Fruit fly (Drosophila melanogaster) whole organism, embryonic: ENCODE data around the gene Coq5.

Source experiments
- Adf1 ChIP-seq: fragments of 200-800 bp; sonication (Bioruptor generic); IDR thresholded peaks from 2 replicates; pipeline ENCODE4 v1.3.6; 2022; ENCODE audit warnings: missing biosample characterization, missing genetic modification characterization
- Bdp1 ChIP-seq: fragments of 200-800 bp; sonication (Bioruptor generic); optimal IDR thresholded peaks from 3 replicates; lab custom pipeline; 2016; ENCODE audit warnings: missing biosample characterization, missing genetic modification characterization
- CG10321 ChIP-seq: fragments of 200-800 bp; sonication (Bioruptor generic); IDR thresholded peaks from 2 replicates; pipeline ENCODE4 v1.3.6; 2022; ENCODE audit warnings: missing biosample characterization, missing genetic modification characterization
- CG10654 ChIP-seq: fragments of 200-800 bp; sonication (Bioruptor generic); optimal IDR thresholded peaks from 2 replicates; lab custom pipeline; 2016; ENCODE audit warnings: missing biosample characterization, missing genetic modification characterization
- CG11695 ChIP-seq: fragments of 200-800 bp; sonication (Bioruptor generic); IDR thresholded peaks from 3 replicates; pipeline ENCODE4 v1.3.6; 2022; ENCODE audit warnings: missing biosample characterization, missing genetic modification characterization
- CG12299 ChIP-seq: fragments of 200-800 bp; sonication (Bioruptor generic); optimal IDR thresholded peaks from 2 replicates; lab custom pipeline; 2018; ENCODE audit warnings: missing biosample characterization, mild to moderate bottlenecking, missing genetic modification characterization
- CG12769 ChIP-seq: fragments of 200-800 bp; sonication (Bioruptor generic); optimal IDR thresholded peaks from 2 replicates; lab custom pipeline; 2019; ENCODE audit warnings: missing biosample characterization, mild to moderate bottlenecking, missing genetic modification characterization, moderate library complexity
- CG13296 ChIP-seq: fragments of 200-800 bp; sonication (Bioruptor generic); optimal IDR thresholded peaks from 3 replicates; lab custom pipeline; 2018; ENCODE audit warnings: missing biosample characterization, mild to moderate bottlenecking, missing genetic modification characterization
- CG14441 ChIP-seq: fragments of 200-800 bp; sonication (Bioruptor generic); IDR thresholded peaks from 2 replicates; pipeline ENCODE4 v1.3.6; 2022; ENCODE audit warnings: missing biosample characterization, missing genetic modification characterization
- CG15269 ChIP-seq: fragments of 200-800 bp; sonication (Bioruptor generic); optimal IDR thresholded peaks from 2 replicates; lab custom pipeline; 2018; ENCODE audit warnings: missing biosample characterization, mild to moderate bottlenecking, missing genetic modification characterization, moderate library complexity
- CG1529 ChIP-seq: fragments of 200-800 bp; sonication (Bioruptor generic); optimal IDR thresholded peaks from 3 replicates; lab custom pipeline; 2018; ENCODE audit warnings: missing biosample characterization, missing genetic modification characterization
- CG15601 ChIP-seq: fragments of 200-800 bp; sonication (Bioruptor generic); optimal IDR thresholded peaks from 3 replicates; lab custom pipeline; 2019; ENCODE audit warnings: missing biosample characterization, mild to moderate bottlenecking, missing genetic modification characterization, moderate library complexity
- CG1602 ChIP-seq: fragments of 200-800 bp; sonication (Bioruptor generic); optimal IDR thresholded peaks from 3 replicates; lab custom pipeline; 2016; ENCODE audit warnings: missing biosample characterization, missing genetic modification characterization
- CG17186 ChIP-seq: fragments of 200-800 bp; sonication (Bioruptor generic); optimal IDR thresholded peaks from 3 replicates; lab custom pipeline; 2017; ENCODE audit warnings: missing biosample characterization, missing genetic modification reagents, missing genetic modification characterization
- CG17359 ChIP-seq: fragments of 200-800 bp; sonication (Bioruptor generic); optimal IDR thresholded peaks from 3 replicates; lab custom pipeline; 2018; ENCODE audit warnings: missing biosample characterization, mild to moderate bottlenecking, missing genetic modification characterization, moderate library complexity
- CG18262 ChIP-seq: fragments of 200-800 bp; optimal IDR thresholded peaks from 3 replicates; lab custom pipeline; 2019; ENCODE audit warnings: missing biosample characterization, mild to moderate bottlenecking, missing genetic modification characterization, moderate library complexity
- CG1832 ChIP-seq: fragments of 200-800 bp; sonication (Bioruptor generic); optimal IDR thresholded peaks from 2 replicates; lab custom pipeline; 2017; ENCODE audit warnings: missing biosample characterization, mild to moderate bottlenecking, missing genetic modification characterization, inconsistent platforms
- CG18619 ChIP-seq: fragments of 200-800 bp; sonication (Bioruptor generic); optimal IDR thresholded peaks from 3 replicates; lab custom pipeline; 2017; ENCODE audit warnings: missing biosample characterization, mild to moderate bottlenecking, missing genetic modification characterization
- CG2202 ChIP-seq: fragments of 200-800 bp; sonication (Bioruptor generic); optimal IDR thresholded peaks from 2 replicates; lab custom pipeline; 2018; ENCODE audit warnings: missing biosample characterization, mild to moderate bottlenecking, missing genetic modification characterization
- CG4707 ChIP-seq: fragments of 200-800 bp; sonication (Bioruptor generic); optimal IDR thresholded peaks from 2 replicates; lab custom pipeline; 2018; ENCODE audit warnings: missing biosample characterization, mild to moderate bottlenecking, missing genetic modification characterization, moderate library complexity
- CG6854 ChIP-seq: fragments of 200-800 bp; sonication (Bioruptor generic); optimal IDR thresholded peaks from 3 replicates; lab custom pipeline; 2017; ENCODE audit warnings: missing biosample characterization, mild to moderate bottlenecking, missing genetic modification characterization
- CG7963 ChIP-seq: fragments of 200-800 bp; sonication (Bioruptor generic); IDR thresholded peaks from 3 replicates; pipeline ENCODE4 v1.3.6; 2022; ENCODE audit warnings: missing biosample characterization, missing genetic modification characterization; ENCODE audit not compliant: partially characterized antibody
- CG9932 ChIP-seq: fragments of 200-800 bp; sonication (Bioruptor generic); IDR thresholded peaks from 2 replicates; pipeline ENCODE4 v1.3.6; 2022; ENCODE audit warnings: missing biosample characterization, missing genetic modification characterization
- Dek ChIP-seq: fragments of 200-800 bp; sonication (Bioruptor generic); optimal IDR thresholded peaks from 3 replicates; lab custom pipeline; 2019; ENCODE audit warnings: missing biosample characterization, mild to moderate bottlenecking, missing genetic modification characterization, moderate library complexity
- E2f2 ChIP-seq: fragments of 200-800 bp; sonication (Bioruptor generic); IDR thresholded peaks from 2 replicates; pipeline ENCODE4 v1.3.6; 2022; ENCODE audit warnings: missing biosample characterization, missing genetic modification characterization
- ERR ChIP-seq: fragments of 200-800 bp; sonication (Bioruptor generic); optimal IDR thresholded peaks from 2 replicates; lab custom pipeline; 2016; ENCODE audit warnings: missing biosample characterization, missing genetic modification characterization
- H15 ChIP-seq: fragments of 200-800 bp; sonication (Bioruptor generic); IDR thresholded peaks from 3 replicates; pipeline ENCODE4 v1.3.6; 2022; ENCODE audit warnings: missing biosample characterization, missing genetic modification characterization
- HmgD ChIP-seq: fragments of 200-800 bp; sonication (Bioruptor generic); optimal IDR thresholded peaks from 3 replicates; lab custom pipeline; 2016; ENCODE audit warnings: missing biosample characterization, missing genetic modification characterization
- Hmx ChIP-seq: fragments of 200-800 bp; sonication (Bioruptor generic); optimal IDR thresholded peaks from 2 replicates; lab custom pipeline; 2016; ENCODE audit warnings: missing biosample characterization, missing genetic modification characterization
- Hr3 ChIP-seq: fragments of 200-800 bp; sonication (Bioruptor generic); optimal IDR thresholded peaks from 3 replicates; lab custom pipeline; 2016; ENCODE audit warnings: missing biosample characterization, missing genetic modification characterization
- Lpt ChIP-seq: fragments of >200 bp; optimal IDR thresholded peaks from 2 replicates; lab custom pipeline; 2018; ENCODE audit warnings: missing biosample characterization, missing genetic modification characterization
- MESR4 ChIP-seq: fragments of 200-800 bp; sonication (Bioruptor generic); optimal IDR thresholded peaks from 2 replicates; lab custom pipeline; 2018; ENCODE audit warnings: missing biosample characterization, mild to moderate bottlenecking, missing genetic modification characterization, moderate library complexity
- NfI ChIP-seq: fragments of 200-800 bp; sonication (Bioruptor generic); optimal IDR thresholded peaks from 3 replicates; lab custom pipeline; 2018; ENCODE audit warnings: missing biosample characterization, mild to moderate bottlenecking, missing genetic modification characterization, moderate library complexity
- Ptx1 ChIP-seq: fragments of 200-800 bp; sonication (Bioruptor generic); IDR thresholded peaks from 2 replicates; pipeline ENCODE4 v1.3.6; 2022; ENCODE audit warnings: missing biosample characterization, missing genetic modification characterization
- Ssrp ChIP-seq: fragments of 200-800 bp; sonication (Bioruptor generic); optimal IDR thresholded peaks from 2 replicates; lab custom pipeline; 2018; ENCODE audit warnings: missing biosample characterization, mild to moderate bottlenecking, missing genetic modification characterization, moderate library complexity
- bsh ChIP-seq, 2 experiments: fragments of 200-800 bp; sonication (Bioruptor generic); optimal IDR thresholded peaks; 2 replicates each; lab custom pipeline; 2017 to 2018; ENCODE audit warnings: mild to moderate bottlenecking in 2 of 2, missing biosample characterization in 2 of 2, missing genetic modification characterization in 2 of 2, moderate library complexity in 1 of 2
- chn ChIP-seq: fragments of 200-800 bp; sonication (Bioruptor generic); optimal IDR thresholded peaks from 2 replicates; lab custom pipeline; 2016; ENCODE audit warnings: missing biosample characterization, missing genetic modification characterization
- corto ChIP-seq: fragments of 200-800 bp; sonication (Bioruptor generic); optimal IDR thresholded peaks from 2 replicates; lab custom pipeline; 2016; ENCODE audit warnings: missing biosample characterization, mild to moderate bottlenecking, missing genetic modification characterization, moderate library complexity
- gce ChIP-seq: fragments of 200-800 bp; sonication (Bioruptor generic); IDR thresholded peaks from 3 replicates; pipeline ENCODE4 v1.3.6; 2022; ENCODE audit warnings: missing biosample characterization, missing genetic modification characterization
- jing ChIP-seq: fragments of 200-800 bp; sonication (Bioruptor generic); optimal IDR thresholded peaks from 2 replicates; lab custom pipeline; 2018; ENCODE audit warnings: missing biosample characterization, mild to moderate bottlenecking, missing genetic modification characterization
- lov ChIP-seq, 2 experiments: fragments of 200-800 bp in 1 of 2; fragments of >200 bp in 1 of 2; sonication (Bioruptor generic) in 1 of 2; IDR thresholded peaks in 1 of 2; optimal IDR thresholded peaks in 1 of 2; 2 replicates in 1 of 2; 3 replicates in 1 of 2; pipeline versions ENCODE4 v1.3.6 to Lab custom; 2017 to 2022; ENCODE audit warnings: missing biosample characterization in 1 of 2, missing genetic modification characterization in 1 of 2
- onecut ChIP-seq: fragments of 200-800 bp; sonication (Bioruptor generic); IDR thresholded peaks from 2 replicates; pipeline ENCODE4 v1.3.6; 2022; ENCODE audit warnings: missing biosample characterization, missing genetic modification characterization
- pfk ChIP-seq: fragments of 200-800 bp; sonication (Bioruptor generic); optimal IDR thresholded peaks from 2 replicates; lab custom pipeline; 2018; ENCODE audit warnings: missing biosample characterization, mild to moderate bottlenecking, missing genetic modification characterization, moderate library complexity
- pros ChIP-seq: fragments of 200-800 bp; sonication (Bioruptor generic); optimal IDR thresholded peaks from 3 replicates; lab custom pipeline; 2019; ENCODE audit warnings: missing biosample characterization, mild to moderate bottlenecking, missing genetic modification characterization, moderate library complexity
- ranshi ChIP-seq: fragments of 200-800 bp; sonication (Bioruptor generic); IDR thresholded peaks from 2 replicates; pipeline ENCODE4 v1.3.6; 2022; ENCODE audit warnings: missing biosample characterization, missing genetic modification characterization
- ro ChIP-seq: fragments of 200-800 bp; sonication (Bioruptor generic); IDR thresholded peaks from 2 replicates; pipeline ENCODE4 v1.3.6; 2022; ENCODE audit warnings: missing biosample characterization, missing genetic modification characterization
- sens ChIP-seq: fragments of 200-800 bp; sonication (Bioruptor generic); peaks from one replicate; lab custom pipeline; 2016; ENCODE audit warnings: missing biosample characterization, missing genetic modification characterization
- sim ChIP-seq: fragments of 200-800 bp; sonication (Bioruptor generic); IDR thresholded peaks from 2 replicates; pipeline ENCODE4 v1.3.6; 2022; ENCODE audit warnings: missing biosample characterization, missing genetic modification characterization
- unpg ChIP-seq: fragments of 200-800 bp; sonication (Bioruptor generic); optimal IDR thresholded peaks from 3 replicates; lab custom pipeline; 2018; ENCODE audit warnings: missing biosample characterization, mild to moderate bottlenecking, missing genetic modification characterization, moderate library complexity
- usp ChIP-seq: fragments of >200 bp; optimal IDR thresholded peaks from 2 replicates; lab custom pipeline; 2017; ENCODE audit warnings: missing biosample characterization, missing genetic modification characterization
- zfh2 ChIP-seq: fragments of 200-800 bp; sonication (Bioruptor generic); optimal IDR thresholded peaks from 2 replicates; lab custom pipeline; 2016; ENCODE audit warnings: missing biosample characterization, missing genetic modification characterization

The Coq5 gene

dm6 chrX:13208075-13208474 is 13.7 kb upstream of the Coq5 start (continued):
- TF ChIP-seq Adf1 (no peak), CG7963 (GFP tag; lab: Robert Waterston, UW) (no peak), sim (no peak), CG18619 (GFP tag; lab: Kevin White, UChicago) (peak; percentile 22), Ssrp (tag; lab: Kevin White, UChicago) (peak; percentile 32), CG9932 (no peak), CG14441 (GFP tag; lab: Robert Waterston, UW) (no peak), bsh (GFP tag; optimal IDR thresholded peaks at IDR 0.05; lab: Kevin White, UChicago) (peak in 1 of 2 experiments; percentile 48), Hmx (GFP tag; lab: Kevin White, UChicago) (no peak), MESR4 (GFP tag; lab: Kevin White, UChicago) (no peak), CG6854 (GFP tag; lab: Kevin White, UChicago) (peak; percentile 13), CG15601 (tag; lab: Kevin White, UChicago) (peak; percentile 12), CG13296 (peak; percentile 50), CG1832 (no peak), CG15269 (tag; lab: Kevin White, UChicago) (peak; percentile 56), sens (GFP tag; lab: Kevin White, UChicago) (peak; percentile 28), zfh2 (GFP tag; lab: Kevin White, UChicago) (no peak), CG12299 (tag; lab: Kevin White, UChicago) (no peak), NfI (GFP tag; lab: Kevin White, UChicago) (peak; percentile 9), usp (no peak), CG10321 (GFP tag; lab: Robert Waterston, UW) (no peak), Ptx1 (GFP tag; lab: Robert Waterston, UW) (0 out of 2 replicates have a peak, but pooled peaks have one; percentile 21), CG18262 (peak; percentile 59), corto (GFP tag; lab: Kevin White, UChicago) (no peak), Dek (tag; lab: Kevin White, UChicago) (peak; percentile 1), unpg (GFP tag; lab: Kevin White, UChicago) (peak; percentile 1), CG4707 (GFP tag; lab: Kevin White, UChicago) (no peak), E2f2 (no peak), pros (GFP tag; lab: Kevin White, UChicago) (no peak), CG2202 (tag; lab: Kevin White, UChicago) (no peak), HmgD (GFP tag; lab: Kevin White, UChicago) (no peak), H15 (GFP tag; lab: Robert Waterston, UW) (no peak), CG10654 (no peak), ERR (GFP tag; lab: Kevin White, UChicago) (no peak), pfk (no peak), jing (GFP tag; lab: Kevin White, UChicago) (no peak), ranshi (no peak), CG17186 (GFP tag; lab: Kevin White, UChicago) (no peak), CG11695 (GFP tag; lab: Robert Waterston, UW) (0 out of 3 replicates have a peak, but pooled peaks have one; percentile 27), chn (GFP tag; lab: Kevin White, UChicago) (no peak), ro (GFP tag; lab: Robert Waterston, UW) (no peak), Lpt (GFP tag; lab: Kevin White, UChicago) (no peak), gce (no peak), CG1529 (GFP tag; lab: Kevin White, UChicago) (no peak), onecut (GFP tag; lab: Robert Waterston, UW) (no peak), CG1602 (GFP tag; lab: Kevin White, UChicago) (no peak), CG17359 (tag; lab: Kevin White, UChicago) (peak; percentile 33), Hr3 (GFP tag; lab: Kevin White, UChicago) (peak; percentile 25), CG12769 (tag; lab: Kevin White, UChicago) (no peak), lov (optimal IDR thresholded peaks at IDR 0.05; lab: Kevin White, UChicago) (no peak), lov (GFP tag; IDR thresholded peaks at IDR 0.05; lab: Robert Waterston, UW) (no peak), Bdp1 (GFP tag; lab: Kevin White, UChicago) (no peak)
